Fruit fly (Drosophila melanogaster) whole organism, adult: ENCODE measurements around the gene Pex7.

ENCODE experiments used
- CG11617 ChIP-seq: fragments of 200-800 bp; sonication (Bioruptor generic); optimal IDR thresholded peaks from 2 replicates; lab custom pipeline; 2017; ENCODE audit warnings: mild to moderate bottlenecking, missing biosample characterization, missing genetic modification reagents, missing genetic modification characterization
- CG12768 ChIP-seq: fragments of 200-800 bp; sonication (Bioruptor generic); optimal IDR thresholded peaks from 2 replicates; lab custom pipeline; 2017; ENCODE audit warnings: missing biosample characterization, missing genetic modification characterization, mild to moderate bottlenecking, moderate library complexity, missing genetic modification reagents
- CG14711 ChIP-seq: fragments of 200-800 bp; sonication (Bioruptor generic); optimal IDR thresholded peaks from 2 replicates; lab custom pipeline; 2018; ENCODE audit warnings: missing biosample characterization, mild to moderate bottlenecking, missing genetic modification characterization, moderate library complexity
- CG1620 ChIP-seq: fragments of 200-800 bp; sonication (Bioruptor generic); optimal IDR thresholded peaks from 2 replicates; lab custom pipeline; 2016; ENCODE audit warnings: missing biosample characterization, missing genetic modification characterization
- CG33017 ChIP-seq: fragments of 200-800 bp; sonication (Bioruptor generic); optimal IDR thresholded peaks from 2 replicates; lab custom pipeline; 2018; ENCODE audit warnings: missing biosample characterization, mild to moderate bottlenecking, missing genetic modification characterization, moderate library complexity
- CG5204 ChIP-seq: fragments of 200-800 bp; sonication (Bioruptor generic); optimal IDR thresholded peaks from 2 replicates; lab custom pipeline; 2016; ENCODE audit warnings: missing biosample characterization, missing genetic modification characterization
- CG7045 ChIP-seq: fragments of 200-800 bp; sonication (Bioruptor generic); optimal IDR thresholded peaks from 2 replicates; lab custom pipeline; 2017; ENCODE audit warnings: missing biosample characterization, mild to moderate bottlenecking, missing genetic modification characterization
- CG7101 ChIP-seq: fragments of 200-800 bp; sonication (Bioruptor generic); optimal IDR thresholded peaks from 2 replicates; lab custom pipeline; 2018; ENCODE audit warnings: missing biosample characterization, mild to moderate bottlenecking, missing genetic modification characterization, moderate library complexity
- Clk ChIP-seq: fragments of 200-800 bp; sonication (Bioruptor generic); optimal IDR thresholded peaks from 2 replicates; lab custom pipeline; 2017; ENCODE audit warnings: missing biosample characterization, missing genetic modification characterization
- Crg-1 ChIP-seq: fragments of 200-800 bp; sonication (Bioruptor generic); optimal IDR thresholded peaks from 2 replicates; lab custom pipeline; 2016; ENCODE audit warnings: missing biosample characterization, missing genetic modification characterization
- Hr96 ChIP-seq: fragments of 200-800 bp; sonication (Bioruptor generic); optimal IDR thresholded peaks from 2 replicates; lab custom pipeline; 2016; ENCODE audit warnings: missing biosample characterization, missing genetic modification characterization
- Mnt ChIP-seq: fragments of 200-800 bp; sonication (Bioruptor generic); optimal IDR thresholded peaks from 2 replicates; lab custom pipeline; 2016; ENCODE audit warnings: missing biosample characterization, mild to moderate bottlenecking, missing genetic modification characterization
- bab1 ChIP-seq: fragments of 200-800 bp; sonication (Bioruptor generic); optimal IDR thresholded peaks from 3 replicates; lab custom pipeline; 2019; ENCODE audit warnings: missing biosample characterization, mild to moderate bottlenecking, missing genetic modification characterization, moderate library complexity
- cic ChIP-seq: fragments of 200-800 bp; sonication (Bioruptor generic); optimal IDR thresholded peaks from 2 replicates; lab custom pipeline; 2017; ENCODE audit warnings: missing biosample characterization, mild to moderate bottlenecking, missing genetic modification characterization, moderate library complexity
- cnc ChIP-seq, 2 experiments: fragments of >200 bp; optimal IDR thresholded peaks; 2 replicates each; lab custom pipeline; 2017
- kay ChIP-seq: fragments of 200-800 bp; sonication (Bioruptor generic); peaks from one replicate; lab custom pipeline; 2016; ENCODE audit warnings: missing biosample characterization, missing genetic modification characterization, borderline replicate concordance
- ovo ChIP-seq: fragments of 200-800 bp; sonication (Bioruptor generic); optimal IDR thresholded peaks from 2 replicates; lab custom pipeline; 2016; ENCODE audit warnings: missing biosample characterization, missing genetic modification characterization
- pad ChIP-seq: fragments of 200-800 bp; sonication (Bioruptor generic); optimal IDR thresholded peaks from 3 replicates; lab custom pipeline; 2017; ENCODE audit warnings: missing biosample characterization, missing genetic modification characterization, mild to moderate bottlenecking, moderate library complexity, missing genetic modification reagents
- tj ChIP-seq: fragments of 200-800 bp; sonication (Bioruptor generic); optimal IDR thresholded peaks from 3 replicates; lab custom pipeline; 2017; ENCODE audit warnings: missing biosample characterization, mild to moderate bottlenecking, missing genetic modification characterization, moderate library complexity
- toe ChIP-seq: fragments of 200-800 bp; sonication (Bioruptor generic); optimal IDR thresholded peaks from 2 replicates; lab custom pipeline; 2016; ENCODE audit warnings: missing biosample characterization, missing genetic modification characterization

Gene Pex7

DNA sequence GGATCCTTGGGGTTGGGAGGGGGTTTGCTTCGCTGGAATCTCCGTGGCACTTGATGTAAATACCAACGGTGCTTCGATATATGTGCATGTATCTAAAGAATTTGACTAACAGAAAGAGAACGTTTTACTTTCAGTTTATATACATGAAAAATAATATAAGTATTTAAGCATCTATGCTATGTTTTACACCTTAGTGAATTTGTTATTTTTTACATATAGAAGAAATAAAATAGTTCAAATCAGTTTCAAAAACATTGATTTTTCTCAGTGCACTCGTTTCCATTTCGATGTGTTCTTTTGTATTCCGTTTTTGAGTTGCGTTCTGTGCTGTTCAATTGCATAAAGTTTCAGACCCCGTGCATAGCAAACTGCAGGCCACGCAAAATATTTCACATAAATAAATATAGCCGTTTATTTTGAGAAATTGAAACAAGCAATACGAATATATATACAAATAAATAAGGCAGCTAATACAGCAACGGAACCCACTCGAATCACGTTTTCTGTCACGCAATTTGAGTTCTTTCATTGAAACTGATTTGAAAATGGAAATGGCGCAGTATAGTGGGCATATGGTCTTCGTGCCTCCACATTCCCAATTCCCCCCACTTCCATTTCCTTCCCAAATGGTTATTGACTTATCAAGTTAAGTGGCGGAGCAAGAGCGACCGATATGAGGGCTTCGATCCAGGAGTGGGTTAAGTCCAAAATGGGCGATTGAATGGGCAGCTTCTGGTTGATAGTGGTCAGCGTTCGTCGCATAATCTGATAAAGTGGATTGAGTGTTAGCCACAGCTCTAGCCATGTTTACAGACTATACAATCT, 35.8 kb downstream of the Pex7 start:
- TF ChIP-seq cnc (optimal IDR thresholded peaks at IDR 0.05; lab: Kevin White, UChicago) (no peak), cic (GFP tag; lab: Kevin White, UChicago) (peak; percentile 55), CG33017 (tag; lab: Kevin White, UChicago) (no peak), tj (GFP tag; lab: Kevin White, UChicago) (peak; percentile 81), kay (GFP tag; lab: Kevin White, UChicago) (peak; percentile 76), CG12768 (GFP tag; lab: Kevin White, UChicago) (no peak), CG5204 (GFP tag; lab: Kevin White, UChicago) (no peak), CG7101 (peak; percentile 13), CG11617 (peak; percentile 27), Hr96 (GFP tag; lab: Kevin White, UChicago) (no peak), toe (GFP tag; lab: Kevin White, UChicago) (no peak), Crg-1 (GFP tag; lab: Kevin White, UChicago) (peak; percentile 52), pad (GFP tag; lab: Kevin White, UChicago) (no peak), CG14711 (tag; lab: Kevin White, UChicago) (peak; percentile 38), bab1 (peak; percentile 11), ovo (no peak), CG1620 (GFP tag; lab: Kevin White, UChicago) (no peak), CG7045 (GFP tag; lab: Kevin White, UChicago) (no peak), Mnt (peak; percentile 7), Clk (GFP tag; lab: Kevin White, UChicago) (no peak)

DNA sequence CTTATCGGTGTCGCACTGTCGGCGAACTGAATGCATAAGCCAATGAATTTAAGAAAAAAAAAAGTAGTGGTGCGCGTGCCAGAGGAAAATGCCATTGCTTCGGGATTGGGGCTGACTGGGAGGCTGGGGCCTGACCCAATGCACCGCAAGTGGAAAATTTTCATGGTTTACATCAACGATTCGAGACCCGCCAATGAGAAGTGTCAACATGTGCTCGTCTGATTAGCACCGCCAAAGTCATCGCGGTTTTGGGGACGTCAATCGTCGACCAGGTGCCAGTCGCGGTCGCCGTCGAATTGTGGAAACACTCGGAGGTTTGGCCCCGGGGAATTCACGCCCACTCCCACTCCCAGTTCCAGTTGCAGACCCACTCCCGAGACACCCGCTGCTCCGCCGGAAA, 36.8 kb downstream of the Pex7 start:
- TF ChIP-seq ovo: no peak
- no peak for TF ChIP-seq CG5204 (GFP tag; lab: Kevin White, UChicago)
- TF ChIP-seq CG12768 (GFP tag; lab: Kevin White, UChicago): no peak
- TF ChIP-seq CG1620 (GFP tag; lab: Kevin White, UChicago): no peak
- TF ChIP-seq toe (GFP tag; lab: Kevin White, UChicago): no peak
- TF ChIP-seq cnc (optimal IDR thresholded peaks at IDR 0.05; lab: Kevin White, UChicago): no peak
- TF ChIP-seq Crg-1 (GFP tag; lab: Kevin White, UChicago): no peak
- TF ChIP-seq pad (GFP tag; lab: Kevin White, UChicago): no peak
- TF ChIP-seq tj (GFP tag; lab: Kevin White, UChicago): no peak
- TF ChIP-seq cic (GFP tag; lab: Kevin White, UChicago): no peak
- no peak for TF ChIP-seq kay (GFP tag; lab: Kevin White, UChicago)
- no peak for TF ChIP-seq CG7101
- TF ChIP-seq CG7045 (GFP tag; lab: Kevin White, UChicago): no peak
- no peak for TF ChIP-seq CG14711 (tag; lab: Kevin White, UChicago)
- TF ChIP-seq CG11617: no peak
- no peak for TF ChIP-seq bab1
- TF ChIP-seq Hr96 (GFP tag; lab: Kevin White, UChicago): no peak
- no peak for TF ChIP-seq Clk (GFP tag; lab: Kevin White, UChicago)
- TF ChIP-seq Mnt: no peak

DNA sequence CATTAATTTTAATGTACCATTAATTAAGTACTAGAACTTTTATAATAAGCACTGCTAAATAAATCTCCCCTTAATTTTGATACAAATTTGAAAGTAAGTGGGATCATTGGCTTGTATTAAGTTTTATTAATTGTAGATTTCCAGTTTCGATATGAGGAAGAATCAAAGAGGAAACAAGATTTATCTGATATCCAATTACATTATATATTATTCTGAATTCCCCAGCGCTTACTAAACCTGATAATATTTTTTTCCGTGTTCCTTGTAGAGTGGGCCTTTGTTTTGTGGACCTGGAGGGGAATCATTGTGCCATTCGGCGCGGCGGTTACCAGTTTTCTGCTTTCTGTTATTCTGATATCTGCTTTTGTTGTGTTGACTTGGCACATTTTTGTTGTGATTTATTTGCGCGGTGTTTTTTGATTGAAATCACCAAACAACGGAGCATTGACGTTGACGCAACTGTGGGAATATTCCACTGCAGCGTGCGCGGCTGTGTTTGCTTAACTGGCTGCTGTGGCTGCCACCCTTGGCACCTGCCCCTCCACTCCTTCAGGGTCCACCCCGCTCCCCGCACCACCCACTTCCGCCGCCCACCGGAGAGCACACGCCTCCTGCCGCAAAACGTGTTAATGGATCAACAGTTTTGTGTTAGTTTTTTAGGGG, 37.6 kb downstream of the Pex7 start:
- no peak for TF ChIP-seq Hr96 (GFP tag; lab: Kevin White, UChicago)
- peak; percentile 65 for TF ChIP-seq ovo
- TF ChIP-seq CG12768 (GFP tag; lab: Kevin White, UChicago): no peak
- TF ChIP-seq tj (GFP tag; lab: Kevin White, UChicago): peak; percentile 67

DNA sequence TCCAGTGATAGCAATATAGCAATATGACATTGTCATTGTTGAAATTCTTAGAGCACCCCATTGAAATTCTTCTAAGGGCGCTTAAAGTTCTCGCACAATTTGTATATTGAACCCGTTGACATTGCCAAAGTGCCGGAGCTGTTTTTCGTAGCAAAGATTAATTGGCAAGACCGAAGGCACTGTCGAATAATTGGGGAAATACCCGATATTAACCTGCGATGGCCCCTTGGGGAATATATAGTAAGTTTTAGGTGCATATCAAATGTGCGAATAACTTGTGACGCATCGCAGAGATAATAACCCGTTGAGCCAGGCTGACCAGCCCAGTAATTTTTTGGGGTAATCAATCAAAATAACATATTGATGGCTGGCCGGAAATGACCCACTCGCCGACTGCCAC, 39.7 kb downstream of the Pex7 start:
- TF ChIP-seq CG7045 (GFP tag; lab: Kevin White, UChicago): no peak
- TF ChIP-seq CG7101: no peak
- no peak for TF ChIP-seq CG5204 (GFP tag; lab: Kevin White, UChicago)
- TF ChIP-seq CG1620 (GFP tag; lab: Kevin White, UChicago): no peak
- TF ChIP-seq Mnt: no peak
- no peak for TF ChIP-seq kay (GFP tag; lab: Kevin White, UChicago)
- no peak for TF ChIP-seq ovo
- no peak for TF ChIP-seq CG14711 (tag; lab: Kevin White, UChicago)
- TF ChIP-seq pad (GFP tag; lab: Kevin White, UChicago): no peak
- TF ChIP-seq cic (GFP tag; lab: Kevin White, UChicago): no peak
- no peak for TF ChIP-seq CG11617
- TF ChIP-seq Clk (GFP tag; lab: Kevin White, UChicago): no peak
- no peak for TF ChIP-seq tj (GFP tag; lab: Kevin White, UChicago)
- TF ChIP-seq bab1: no peak
- TF ChIP-seq CG12768 (GFP tag; lab: Kevin White, UChicago): no peak
- no peak for TF ChIP-seq CG33017 (tag; lab: Kevin White, UChicago)
- TF ChIP-seq Crg-1 (GFP tag; lab: Kevin White, UChicago): no peak
- no peak for TF ChIP-seq Hr96 (GFP tag; lab: Kevin White, UChicago)

DNA sequence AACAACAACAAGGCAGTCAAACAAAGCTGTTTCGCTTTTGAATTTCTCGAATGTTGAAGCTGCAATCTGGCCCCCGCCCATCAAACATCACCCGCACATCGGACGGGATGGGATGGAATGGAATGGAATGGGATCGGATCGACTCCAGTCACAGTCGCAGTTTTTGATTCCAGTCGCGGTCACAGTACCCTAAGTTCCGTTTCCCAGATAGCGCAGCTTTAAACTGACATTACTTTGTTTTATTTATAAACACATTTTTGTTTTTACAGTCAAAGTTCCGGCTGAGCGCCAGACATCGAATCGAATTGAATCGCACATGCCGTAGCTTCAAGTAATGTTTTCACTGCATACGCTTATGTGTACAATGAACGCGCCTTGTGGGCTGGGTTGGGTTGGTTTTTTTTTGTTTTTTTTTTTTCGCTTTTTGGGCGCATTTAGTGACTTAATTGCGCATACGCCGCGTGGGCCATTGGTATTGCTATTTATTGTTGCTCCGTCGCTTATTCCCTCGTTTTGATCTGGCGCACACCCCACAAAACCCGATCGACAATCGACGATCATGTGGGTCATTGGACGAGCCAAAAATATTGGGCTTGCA, 41.8 kb downstream of the Pex7 start:
- TF ChIP-seq bab1 (peak; percentile 12), CG12768 (GFP tag; lab: Kevin White, UChicago) (no peak)
